Worm (Caenorhabditis elegans) whole organism, early embryonic: ENCODE measurements around the gene hyls-1.

ENCODE experiments used
- B0310.2 ChIP-seq: sonication (generic microtip); optimal IDR thresholded peaks from 2 replicates; lab custom pipeline; 2016; ENCODE audit warnings: mild to moderate bottlenecking, missing genetic modification characterization, missing compliant biosample characterization
- F13C5.2 ChIP-seq: sonication (generic microtip); optimal IDR thresholded peaks from 2 replicates; lab custom pipeline; 2017; ENCODE audit warnings: mild to moderate bottlenecking, missing genetic modification characterization, inconsistent platforms, missing compliant biosample characterization
- aly-1 ChIP-seq: sonication (generic microtip); optimal IDR thresholded peaks from 2 replicates; lab custom pipeline; 2016; ENCODE audit warnings: missing genetic modification characterization, missing compliant biosample characterization
- ama-1 ChIP-seq: fragments of 150-350 bp; optimal IDR thresholded peaks from 2 replicates; lab custom pipeline; 2014
- flt-1 ChIP-seq: fragments of 200-800 bp; sonication (Bioruptor generic); IDR thresholded peaks from 2 replicates; pipeline ENCODE4 v1.3.6; 2022; ENCODE audit warnings: missing genetic modification characterization, missing compliant biosample characterization
- hmbx-1 ChIP-seq: sonication (generic microtip); optimal IDR thresholded peaks from 2 replicates; lab custom pipeline; 2016; ENCODE audit warnings: mild to moderate bottlenecking, missing genetic modification characterization, missing compliant biosample characterization
- hnd-1 ChIP-seq: sonication (generic microtip); optimal IDR thresholded peaks from 2 replicates; lab custom pipeline; 2016; ENCODE audit warnings: missing genetic modification characterization, missing compliant biosample characterization
- scrt-1 ChIP-seq: fragments of 200-800 bp; sonication (Bioruptor generic); IDR thresholded peaks from 2 replicates; pipeline ENCODE4 v1.3.6; 2022; ENCODE audit warnings: missing genetic modification characterization, missing compliant biosample characterization
- tbx-11 ChIP-seq: fragments of 200-800 bp; sonication (Bioruptor generic); IDR thresholded peaks from 2 replicates; pipeline ENCODE4 v1.3.6; 2022; ENCODE audit warnings: missing genetic modification characterization, missing compliant biosample characterization

DNA sequence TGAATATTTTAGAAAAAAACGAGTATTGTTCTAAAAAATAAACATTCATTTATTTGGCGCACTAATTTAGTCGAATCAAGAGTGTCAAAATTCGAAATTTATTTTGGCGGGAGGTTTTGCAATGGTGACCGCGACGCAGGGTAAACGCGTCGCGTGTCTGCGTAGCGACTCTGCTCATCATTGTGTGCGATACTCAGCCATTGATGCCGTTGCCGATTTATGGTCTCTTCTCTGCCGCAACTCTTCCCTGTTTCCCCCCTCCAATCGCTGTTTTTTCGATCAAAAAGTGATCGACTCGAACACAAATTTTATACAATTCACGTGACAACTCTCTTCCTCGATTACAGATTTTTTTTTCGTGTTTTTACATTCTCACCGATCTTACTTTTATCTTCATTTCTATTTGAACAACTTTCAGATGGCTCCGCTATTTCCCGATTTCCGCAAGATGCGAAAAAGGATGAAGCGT, 40.6 kb upstream of the hyls-1 start, which contains the start of gene F09G2.2:
- TF ChIP-seq flt-1 (GFP tag; lab: Robert Waterston, UW), result 0 out of 2 replicates have a peak, but pooled peaks have one; percentile 12
- TF ChIP-seq scrt-1 (GFP tag; lab: Robert Waterston, UW), result no peak
- no peak for TF ChIP-seq hnd-1 (tag; lab: Kevin White, UChicago)
- TF ChIP-seq F13C5.2, result peak; percentile 59
- TF ChIP-seq ama-1 (lab: Kevin White, UChicago), result no peak
- TF ChIP-seq B0310.2 (tag; lab: Kevin White, UChicago), result no peak
- TF ChIP-seq tbx-11 (GFP tag; lab: Robert Waterston, UW), result no peak
- TF ChIP-seq hmbx-1 (tag; lab: Kevin White, UChicago), result no peak
- TF ChIP-seq aly-1 (tag; lab: Kevin White, UChicago), result no peak
